Fruit fly (Drosophila melanogaster) whole organism, adult: ENCODE results near the gene Hnf4.

Source experiments
- CG11617 ChIP-seq: fragments of 200-800 bp; sonication (Bioruptor generic); optimal IDR thresholded peaks from 2 replicates; lab custom pipeline; 2017; ENCODE audit warnings: mild to moderate bottlenecking, missing biosample characterization, missing genetic modification reagents, missing genetic modification characterization
- CG14711 ChIP-seq: fragments of 200-800 bp; sonication (Bioruptor generic); optimal IDR thresholded peaks from 2 replicates; lab custom pipeline; 2018; ENCODE audit warnings: missing biosample characterization, mild to moderate bottlenecking, missing genetic modification characterization, moderate library complexity
- CG1620 ChIP-seq: fragments of 200-800 bp; sonication (Bioruptor generic); optimal IDR thresholded peaks from 2 replicates; lab custom pipeline; 2016; ENCODE audit warnings: missing biosample characterization, missing genetic modification characterization
- CG7045 ChIP-seq: fragments of 200-800 bp; sonication (Bioruptor generic); optimal IDR thresholded peaks from 2 replicates; lab custom pipeline; 2017; ENCODE audit warnings: missing biosample characterization, mild to moderate bottlenecking, missing genetic modification characterization
- CG7101 ChIP-seq: fragments of 200-800 bp; sonication (Bioruptor generic); optimal IDR thresholded peaks from 2 replicates; lab custom pipeline; 2018; ENCODE audit warnings: missing biosample characterization, mild to moderate bottlenecking, missing genetic modification characterization, moderate library complexity
- Clk ChIP-seq: fragments of 200-800 bp; sonication (Bioruptor generic); optimal IDR thresholded peaks from 2 replicates; lab custom pipeline; 2017; ENCODE audit warnings: missing biosample characterization, missing genetic modification characterization
- Hr96 ChIP-seq: fragments of 200-800 bp; sonication (Bioruptor generic); optimal IDR thresholded peaks from 2 replicates; lab custom pipeline; 2016; ENCODE audit warnings: missing biosample characterization, missing genetic modification characterization
- cic ChIP-seq: fragments of 200-800 bp; sonication (Bioruptor generic); optimal IDR thresholded peaks from 2 replicates; lab custom pipeline; 2017; ENCODE audit warnings: missing biosample characterization, mild to moderate bottlenecking, missing genetic modification characterization, moderate library complexity
- cnc ChIP-seq, 2 experiments: fragments of >200 bp; optimal IDR thresholded peaks; 2 replicates each; lab custom pipeline; 2017
- kay ChIP-seq: fragments of 200-800 bp; sonication (Bioruptor generic); peaks from one replicate; lab custom pipeline; 2016; ENCODE audit warnings: missing biosample characterization, missing genetic modification characterization, borderline replicate concordance
- pad ChIP-seq: fragments of 200-800 bp; sonication (Bioruptor generic); optimal IDR thresholded peaks from 3 replicates; lab custom pipeline; 2017; ENCODE audit warnings: missing biosample characterization, missing genetic modification characterization, mild to moderate bottlenecking, moderate library complexity, missing genetic modification reagents
- tj ChIP-seq: fragments of 200-800 bp; sonication (Bioruptor generic); optimal IDR thresholded peaks from 3 replicates; lab custom pipeline; 2017; ENCODE audit warnings: missing biosample characterization, mild to moderate bottlenecking, missing genetic modification characterization, moderate library complexity
- toe ChIP-seq: fragments of 200-800 bp; sonication (Bioruptor generic); optimal IDR thresholded peaks from 2 replicates; lab custom pipeline; 2016; ENCODE audit warnings: missing biosample characterization, missing genetic modification characterization

- TF ChIP-seq CG7045, result peak; percentile 46
- peak; percentile 53 for TF ChIP-seq kay (GFP tag; lab: Kevin White, UChicago)
- TF ChIP-seq tj (GFP tag; lab: Kevin White, UChicago), result no peak
- no peak for TF ChIP-seq CG7101 (tag; lab: Kevin White, UChicago)
- peak; percentile 18 for TF ChIP-seq pad (GFP tag; lab: Kevin White, UChicago)
- no peak for TF ChIP-seq CG11617 (GFP tag; lab: Kevin White, UChicago)
- no peak for TF ChIP-seq toe (GFP tag; lab: Kevin White, UChicago)
- peak; percentile 9 for TF ChIP-seq CG14711
- peak; percentile 74 for TF ChIP-seq cic (GFP tag; lab: Kevin White, UChicago)
- no peak for TF ChIP-seq Clk (GFP tag; lab: Kevin White, UChicago)
- TF ChIP-seq CG1620 (GFP tag; lab: Kevin White, UChicago), result no peak
- TF ChIP-seq cnc (optimal IDR thresholded peaks at IDR 0.05; lab: Kevin White, UChicago), result peak; percentile 12 to 78
- peak; percentile 28 for TF ChIP-seq Hr96 (GFP tag; lab: Kevin White, UChicago)
Measured at dm6 chr2L:8697915-8698627, 11.3 kb downstream of the Hnf4 start.
